Worm (Caenorhabditis elegans): ENCODE data around the gene zip-5.

ce11 chrV:13236507-13236906 lies 27.8 kb upstream of the zip-5 start, which contains the start of gene dmd-10:
- TF ChIP-seq ceh-48 (tag; optimal IDR thresholded peaks at IDR 0.05) = no peak
- no peak for TF ChIP-seq ceh-2 (tag; optimal IDR thresholded peaks at IDR 0.05)
- TF ChIP-seq ceh-45 (GFP tag; IDR thresholded peaks at IDR 0.05) = no peak

All from whole organism, late embryonic.